Worm (Caenorhabditis elegans): ENCODE data around the gene Y37E11B.10.

Gene Y37E11B.10

DNA sequence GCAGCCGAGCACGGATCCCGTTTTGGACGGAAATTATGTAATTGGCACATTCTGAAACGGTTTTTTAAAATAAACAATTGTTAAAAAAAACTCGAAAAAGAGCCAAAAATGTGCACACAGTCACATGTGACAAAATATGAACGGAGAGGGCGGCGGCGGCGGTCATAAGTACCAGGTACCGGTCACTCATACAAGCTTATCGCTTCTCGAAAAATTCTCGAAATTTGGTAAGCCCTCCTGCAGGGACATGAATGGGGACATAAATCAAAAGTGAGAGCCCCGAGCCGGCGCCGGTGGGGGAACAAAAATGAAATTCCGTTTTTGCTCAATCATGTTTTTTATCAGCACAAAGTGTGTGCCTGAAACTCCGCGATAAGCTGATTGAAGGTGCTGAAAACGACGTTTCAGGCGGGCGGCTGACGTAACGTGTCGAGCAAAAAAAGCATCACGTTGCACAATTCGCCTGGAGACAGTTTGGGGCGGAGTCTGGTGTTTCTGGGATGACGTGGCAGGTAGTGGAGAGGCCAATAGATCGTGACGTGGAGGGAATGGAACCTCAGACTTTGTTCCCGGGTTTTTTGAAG lies 6.8 kb upstream of the Y37E11B.10 start, which contains the start of gene ltah-1.2 (continued):
- TF ChIP-seq snpc-1.2 (GFP tag; IDR thresholded peaks at IDR 0.05) (no peak), dmd-6 (GFP tag; IDR thresholded peaks at IDR 0.05) (peak; percentile 93), R02D3.7 (tag; optimal IDR thresholded peaks at IDR 0.05) (no peak)

DNA sequence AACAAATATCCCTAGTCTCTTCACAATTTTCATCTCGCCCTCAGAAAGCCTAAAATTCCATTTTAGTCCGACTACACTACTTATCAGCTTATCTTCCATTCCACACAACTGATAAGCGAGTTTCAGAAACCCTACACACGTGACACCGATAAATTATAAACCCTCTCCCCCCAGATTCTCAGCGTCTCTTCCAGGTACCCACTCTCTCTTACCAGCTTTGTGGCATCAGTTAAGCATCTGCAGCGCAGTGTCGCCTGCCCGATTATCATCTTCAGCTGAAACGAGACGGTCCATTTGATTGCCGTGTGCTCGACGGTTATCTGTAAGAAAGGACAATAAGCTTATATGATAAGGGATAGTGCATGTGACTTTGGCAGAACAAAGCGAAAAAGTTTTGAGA lies 5.6 kb upstream of the Y37E11B.10 start:
- TF ChIP-seq hlh-11 (tag; optimal IDR thresholded peaks at IDR 0.05) (peak; percentile 97), daf-19 (GFP tag; conservative IDR thresholded peaks at IDR 0.05) (no peak), pha-4 (GFP tag; IDR thresholded peaks at IDR 0.05) (peak; percentile 68; the same call in 1 of the 2 replicates), pha-4 (tag; optimal IDR thresholded peaks at IDR 0.05) (no peak), daf-16 (GFP tag; optimal IDR thresholded peaks at IDR 0.05) (peak in 1 of 2 experiments; percentile 71), daf-16 (tag; optimal IDR thresholded peaks at IDR 0.05) (peak; percentile 79), lin-1 (GFP tag; IDR thresholded peaks at IDR 0.05) (peak; percentile 84), fos-1 (tag; optimal IDR thresholded peaks at IDR 0.05) (peak; percentile 45), lin-38 (GFP tag; IDR thresholded peaks at IDR 0.05) (peak; percentile 47), gei-8 (GFP tag; optimal IDR thresholded peaks at IDR 0.05) (peak; percentile 59), dmd-8 (GFP tag; IDR thresholded peaks at IDR 0.05) (0 out of 2 replicates have a peak, but pooled peaks have one; percentile 10), ceh-32 (tag; optimal IDR thresholded peaks at IDR 0.05; ENCODE audit: poor library complexity) (no peak), ztf-7 (tag; optimal IDR thresholded peaks at IDR 0.05) (no peak), spr-1 (tag; optimal IDR thresholded peaks at IDR 0.05) (peak; percentile 39), nhr-77 (tag; optimal IDR thresholded peaks at IDR 0.05) (peak; percentile 64), php-3 (GFP tag; IDR thresholded peaks at IDR 0.05) (peak; percentile 94), lsy-2 (tag; optimal IDR thresholded peaks at IDR 0.05) (peak in 1 of 2 experiments; percentile 10), hlh-30 (tag; optimal IDR thresholded peaks at IDR 0.05; ENCODE audit: insufficient read depth) (peak; percentile 80), nhr-10 (tag; optimal IDR thresholded peaks at IDR 0.05) (peak; percentile 52), lin-29 (GFP tag; IDR thresholded peaks at IDR 0.05) (no peak), mdl-1 (tag; optimal IDR thresholded peaks at IDR 0.05) (peak in 1 of 2 experiments; percentile 42), T20F7.1 (GFP tag; optimal IDR thresholded peaks at IDR 0.05) (no peak), jun-1 (tag; optimal IDR thresholded peaks at IDR 0.05) (peak; percentile 55), mxl-3 (GFP tag; optimal IDR thresholded peaks at IDR 0.05) (peak; percentile 62), zfp-3 (GFP tag; conservative IDR thresholded peaks at IDR 0.05) (no peak), pqm-1 (tag; optimal IDR thresholded peaks at IDR 0.05) (peak; percentile 82), dve-1 (tag; optimal IDR thresholded peaks at IDR 0.05; ENCODE audit: insufficient read depth) (peak; percentile 94), nhr-28 (tag; optimal IDR thresholded peaks at IDR 0.05) (peak; percentile 89), daf-12 (tag; optimal IDR thresholded peaks at IDR 0.05) (no peak), nhr-102 (tag; optimal IDR thresholded peaks at IDR 0.05) (peak; percentile 86), mes-2 (tag; optimal IDR thresholded peaks at IDR 0.05; ENCODE audit: poor library complexity, severe bottlenecking) (peak; percentile 43), saeg-2 (GFP tag; IDR thresholded peaks at IDR 0.05) (peak; percentile 76; the same call in 1 of the 2 replicates), hif-1 (tag; optimal IDR thresholded peaks at IDR 0.05) (peak in 1 of 2 experiments; percentile 17), nhr-42 (GFP tag; IDR thresholded peaks at IDR 0.05) (peak; percentile 59; the same call in 1 of the 2 replicates), ceh-20 (GFP tag; IDR thresholded peaks at IDR 0.05) (peak; percentile 82), set-16 (GFP tag; IDR thresholded peaks at IDR 0.05) (peak; percentile 49; the same call in 1 of the 2 replicates), egl-27 (tag; optimal IDR thresholded peaks at IDR 0.05) (no peak), dmd-6 (GFP tag; IDR thresholded peaks at IDR 0.05) (peak; percentile 87), nhr-48 (tag; optimal IDR thresholded peaks at IDR 0.05) (peak; percentile 83), tra-1 (GFP tag; IDR thresholded peaks at IDR 0.05) (peak; percentile 82), T26A8.4 (GFP tag; IDR thresholded peaks at IDR 0.05) (peak; percentile 64; the same call in 1 of the 2 replicates), mdt-29 (GFP tag; IDR thresholded peaks at IDR 0.05) (peak; percentile 65), daf-8 (GFP tag; IDR thresholded peaks at IDR 0.05) (no peak)

All from whole organism, L4 larva.